Fruit fly (Drosophila melanogaster): Measurements from ENCODE around the gene Ir94c.

Ir94c gene

DNA sequence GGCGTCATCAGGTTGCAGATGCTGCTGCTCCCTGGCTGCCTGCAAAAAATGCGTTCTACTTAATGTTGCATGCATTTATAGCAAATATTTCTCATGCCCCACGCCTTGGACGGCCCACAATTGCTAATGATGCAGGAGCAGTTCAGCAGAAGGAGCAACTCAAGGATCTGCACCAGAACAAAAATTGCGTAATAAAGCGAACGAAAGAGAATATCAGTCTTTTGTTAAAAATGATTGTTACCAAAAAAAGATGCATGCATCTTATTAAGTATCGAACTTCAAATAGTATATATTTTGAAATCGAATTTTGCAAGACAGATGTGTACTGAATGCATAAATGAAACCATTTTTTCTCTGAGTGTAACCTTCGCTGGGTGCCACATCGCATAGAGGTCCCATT, 39.0 kb upstream of the Ir94c start (continued):
- TF ChIP-seq Ets96B (tag; optimal IDR thresholded peaks at IDR 0.05), result peak; percentile 56
- TF ChIP-seq CG8319 (GFP tag; optimal IDR thresholded peaks at IDR 0.05), result no peak
- TF ChIP-seq CG8632 (GFP tag; optimal IDR thresholded peaks at IDR 0.05), result no peak
- no peak for TF ChIP-seq CG1621 (tag; optimal IDR thresholded peaks at IDR 0.05)
- TF ChIP-seq net (GFP tag; optimal IDR thresholded peaks at IDR 0.05), result no peak
- TF ChIP-seq eg (GFP tag; IDR thresholded peaks at IDR 0.05), result 0 out of 3 replicates have a peak, but pooled peaks have one; percentile 12
- no peak for TF ChIP-seq Hr39 (GFP tag; optimal IDR thresholded peaks at IDR 0.05)
- peak; percentile 36 for TF ChIP-seq CG10669 (GFP tag; optimal IDR thresholded peaks at IDR 0.05)
- peak; percentile 51 for TF ChIP-seq CG32006 (GFP tag; optimal IDR thresholded peaks at IDR 0.05)
- peak; percentile 34 for TF ChIP-seq CG16779 (tag; optimal IDR thresholded peaks at IDR 0.05)
- peak; percentile 52 for TF ChIP-seq CG3919 (GFP tag; optimal IDR thresholded peaks at IDR 0.05)
- no peak for TF ChIP-seq fkh (GFP tag; optimal IDR thresholded peaks at IDR 0.05)
- TF ChIP-seq Hr38 (GFP tag; optimal IDR thresholded peaks at IDR 0.05), result no peak
- TF ChIP-seq CG34406 (GFP tag; optimal IDR thresholded peaks at IDR 0.05), result no peak
- TF ChIP-seq lz (GFP tag; optimal IDR thresholded peaks at IDR 0.05), result no peak
- TF ChIP-seq fd85E (GFP tag; optimal IDR thresholded peaks at IDR 0.05), result no peak
- peak; percentile 26 for TF ChIP-seq fd59A (GFP tag; optimal IDR thresholded peaks at IDR 0.05)
- TF ChIP-seq Eip78C (GFP tag), result peak; percentile 86
- TF ChIP-seq CG11294 (GFP tag; IDR thresholded peaks at IDR 0.05), result no peak
- TF ChIP-seq OdsH (GFP tag; optimal IDR thresholded peaks at IDR 0.05), result peak; percentile 30
- no peak for TF ChIP-seq Sox15 (GFP tag; optimal IDR thresholded peaks at IDR 0.05)

DNA sequence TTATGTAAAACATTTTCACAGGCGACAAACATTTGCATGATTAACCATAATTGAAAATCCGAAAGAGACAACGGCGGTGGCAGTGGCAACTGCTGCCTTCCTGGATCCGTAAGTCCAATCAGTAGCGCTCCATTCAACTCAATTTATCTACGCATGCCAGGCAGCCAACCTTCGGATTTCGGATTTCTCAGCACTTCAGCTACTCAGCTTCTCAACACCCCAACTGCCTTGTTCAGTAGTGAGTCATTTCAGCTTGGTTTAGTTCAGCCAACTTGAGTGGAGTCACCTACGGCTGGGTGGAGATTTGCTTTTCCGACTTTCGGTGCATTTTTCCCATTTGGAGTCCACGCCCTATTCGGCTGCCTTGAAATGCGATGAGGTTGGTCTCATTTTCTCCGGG, 34.4 kb upstream of the Ir94c start:
- TF ChIP-seq CG8632 (GFP tag; optimal IDR thresholded peaks at IDR 0.05), result no peak
- no peak for TF ChIP-seq CG34406 (GFP tag; optimal IDR thresholded peaks at IDR 0.05)
- no peak for TF ChIP-seq cyc (GFP tag; optimal IDR thresholded peaks at IDR 0.05)
- no peak for TF ChIP-seq pdm3 (GFP tag; optimal IDR thresholded peaks at IDR 0.05)
- no peak for TF ChIP-seq esn (GFP tag; optimal IDR thresholded peaks at IDR 0.05)
- TF ChIP-seq CG6163 (GFP tag; IDR thresholded peaks at IDR 0.05), result no peak
- TF ChIP-seq Smox (GFP tag; optimal IDR thresholded peaks at IDR 0.05), result no peak
- no peak for TF ChIP-seq Ets96B (tag; optimal IDR thresholded peaks at IDR 0.05)

DNA sequence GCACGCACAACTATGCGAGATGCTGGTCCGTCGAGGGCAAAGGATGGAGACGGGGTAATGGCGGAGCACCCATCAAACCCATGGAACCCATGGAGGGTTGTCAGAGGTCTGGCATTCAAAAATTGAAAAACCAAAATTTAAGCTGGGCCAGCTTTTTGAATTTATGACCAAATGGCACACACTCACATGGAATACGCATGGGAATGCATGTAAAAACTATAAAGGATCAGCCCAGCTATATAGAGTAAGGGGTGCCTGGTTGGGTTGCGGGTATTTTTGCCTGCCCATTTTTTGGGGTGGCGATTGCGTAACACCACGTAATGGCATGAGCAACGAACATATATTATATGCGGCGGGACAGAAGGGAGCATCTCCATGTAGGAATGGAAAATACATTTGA, 33.2 kb upstream of the Ir94c start:
- TF ChIP-seq dsx (GFP tag; optimal IDR thresholded peaks at IDR 0.05; ENCODE audit: poor library complexity, severe bottlenecking) (no peak), CG3032 (tag; optimal IDR thresholded peaks at IDR 0.05) (no peak), Eip78C (GFP tag) (no peak), cyc (GFP tag; optimal IDR thresholded peaks at IDR 0.05) (no peak), CG1621 (tag; optimal IDR thresholded peaks at IDR 0.05) (no peak), Hr38 (GFP tag; optimal IDR thresholded peaks at IDR 0.05) (no peak), esn (GFP tag; optimal IDR thresholded peaks at IDR 0.05) (no peak), CG11902 (GFP tag; optimal IDR thresholded peaks at IDR 0.05) (no peak), CG10631 (GFP tag; optimal IDR thresholded peaks at IDR 0.05) (no peak)

DNA sequence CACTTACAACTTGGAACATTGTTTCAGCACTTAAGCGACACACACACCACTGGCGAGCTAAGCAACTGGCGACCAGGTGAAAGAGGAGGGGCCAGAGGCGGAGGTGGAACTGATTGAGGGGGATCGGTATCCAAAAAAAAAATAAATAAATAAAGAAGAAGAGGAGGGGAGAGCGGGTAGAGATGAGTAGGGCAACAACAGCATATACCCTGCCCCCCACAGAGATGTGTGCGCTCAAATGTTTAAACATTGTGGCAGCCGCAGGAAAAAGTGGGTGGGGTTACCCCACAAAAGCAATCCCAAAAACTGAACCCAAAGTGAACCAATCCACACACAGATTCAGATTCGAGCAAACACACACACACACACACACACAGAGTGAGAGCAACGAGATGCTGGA, 31.2 kb upstream of the Ir94c start:
- TF ChIP-seq pdm3 (GFP tag; optimal IDR thresholded peaks at IDR 0.05) (no peak), Gug (GFP tag; IDR thresholded peaks at IDR 0.05) (no peak), CG8632 (GFP tag; optimal IDR thresholded peaks at IDR 0.05) (no peak), eg (GFP tag; IDR thresholded peaks at IDR 0.05) (peak; percentile 58; the same call in 2 of the 3 replicates), CG6854 (GFP tag; optimal IDR thresholded peaks at IDR 0.05) (no peak), CG31627 (GFP tag; optimal IDR thresholded peaks at IDR 0.05) (peak; percentile 2), CG3032 (tag; optimal IDR thresholded peaks at IDR 0.05) (no peak), svp (GFP tag) (no peak), CG16779 (tag; optimal IDR thresholded peaks at IDR 0.05) (no peak), Ets96B (tag; optimal IDR thresholded peaks at IDR 0.05) (no peak), CG6163 (GFP tag; IDR thresholded peaks at IDR 0.05) (peak; percentile 56), CG15336 (GFP tag; IDR thresholded peaks at IDR 0.05) (peak; percentile 38; the same call in 1 of the 2 replicates), CG11294 (GFP tag; IDR thresholded peaks at IDR 0.05) (no peak), CG8119 (GFP tag; IDR thresholded peaks at IDR 0.05) (peak; percentile 13; the same call in 2 of the 3 replicates), ss (GFP tag; optimal IDR thresholded peaks at IDR 0.05) (no peak), fkh (GFP tag; optimal IDR thresholded peaks at IDR 0.05) (peak; percentile 52)
